Fruit fly (Drosophila melanogaster) whole organism: Measurements from ENCODE around the gene CG14352.

Source experiments
- CG8478 ChIP-seq: fragments of >200 bp; optimal IDR thresholded peaks from 2 replicates; lab custom pipeline; 2018; ENCODE audit warnings: inconsistent platforms
- Dll ChIP-seq: fragments of >200 bp; optimal IDR thresholded peaks from 2 replicates; lab custom pipeline; 2017
- psq ChIP-seq: fragments of >200 bp; optimal IDR thresholded peaks from 2 replicates; lab custom pipeline; 2017
- usp ChIP-seq: fragments of >200 bp; optimal IDR thresholded peaks from 2 replicates; lab custom pipeline; 2017; ENCODE audit warnings: missing biosample characterization, missing genetic modification characterization, mixed read lengths

DNA sequence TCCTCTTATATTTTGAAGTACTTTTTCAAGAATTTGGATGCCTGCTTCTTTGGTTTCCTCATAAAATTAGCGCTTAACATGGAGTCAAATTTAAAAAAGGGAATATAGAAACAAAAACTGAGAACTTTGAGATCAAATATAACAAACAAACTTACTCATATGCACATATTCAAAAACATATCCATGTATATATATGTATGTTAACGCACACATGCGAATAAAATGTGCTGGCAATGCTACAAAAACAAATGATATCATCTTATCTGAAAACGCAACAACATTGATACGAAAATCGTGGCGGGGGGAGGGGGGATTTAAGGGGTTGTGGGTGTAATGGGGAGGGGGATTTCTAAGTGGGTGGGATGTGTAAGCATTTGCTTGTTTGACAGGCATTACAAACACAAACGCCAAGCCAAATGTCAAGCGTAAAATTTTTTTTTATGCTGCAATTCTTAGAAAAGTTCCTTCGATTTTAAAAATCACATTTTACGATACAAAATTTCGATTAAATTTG, 36.9 kb downstream of the CG14352 start:
- TF ChIP-seq Dll (lab: Kevin White, UChicago) (no peak), CG8478 (no peak), usp (GFP tag; lab: Kevin White, UChicago) (no peak), psq (lab: Kevin White, UChicago) (no peak)
